Fruit fly (Drosophila melanogaster): ENCODE data around the gene CG18249.

The CG18249 gene

dm6 chr3R:8243720-8244119 lies 23.8 kb downstream of the CG18249 start, which contains the start of the genes CG9636, CG18749 and CG33722 (continued):
- TF ChIP-seq wek (GFP tag; optimal IDR thresholded peaks at IDR 0.05) (no peak), CG7963 (GFP tag; IDR thresholded peaks at IDR 0.05; ENCODE audit: partially characterized antibody) (peak; percentile 82), D19A (tag; optimal IDR thresholded peaks at IDR 0.05) (peak; percentile 69), ash1 (GFP tag; optimal IDR thresholded peaks at IDR 0.05) (no peak), pita (GFP tag; optimal IDR thresholded peaks at IDR 0.05) (no peak), CG15601 (tag; optimal IDR thresholded peaks at IDR 0.05) (peak; percentile 74), CG15269 (tag; optimal IDR thresholded peaks at IDR 0.05) (peak; percentile 61), CG10979 (tag; optimal IDR thresholded peaks at IDR 0.05) (peak; percentile 66), ara (GFP tag; IDR thresholded peaks at IDR 0.05) (peak; percentile 43; the same call in 1 of the 2 replicates), CG4282 (GFP tag; optimal IDR thresholded peaks at IDR 0.05) (no peak), H15 (GFP tag; IDR thresholded peaks at IDR 0.05) (peak; percentile 73; the same call in 2 of the 3 replicates), TFAM (GFP tag; optimal IDR thresholded peaks at IDR 0.05) (no peak), CG2129 (GFP tag; IDR thresholded peaks at IDR 0.05; ENCODE audit: partially characterized antibody) (peak; percentile 95), Sry-β (GFP tag; optimal IDR thresholded peaks at IDR 0.05) (peak; percentile 77), Sry-δ (GFP tag; optimal IDR thresholded peaks at IDR 0.05) (peak; percentile 81), CG33557 (GFP tag; optimal IDR thresholded peaks at IDR 0.05) (peak; percentile 74), ab (GFP tag; optimal IDR thresholded peaks at IDR 0.05) (no peak), CG10654 (GFP tag; optimal IDR thresholded peaks at IDR 0.05) (peak; percentile 70), br (optimal IDR thresholded peaks at IDR 0.05) (no peak), CG2202 (tag; optimal IDR thresholded peaks at IDR 0.05) (peak; percentile 47), bigmax (GFP tag; optimal IDR thresholded peaks at IDR 0.05) (no peak), CHES-1-like (GFP tag; optimal IDR thresholded peaks at IDR 0.05) (peak; percentile 48), tna (GFP tag; IDR thresholded peaks at IDR 0.05; ENCODE audit: partially characterized antibody) (peak; percentile 87; the same call in 1 of the 2 replicates), CG13624 (GFP tag; optimal IDR thresholded peaks at IDR 0.05) (peak; percentile 31), CG34376 (GFP tag; optimal IDR thresholded peaks at IDR 0.05) (no peak), CG7372 (GFP tag; IDR thresholded peaks at IDR 0.05) (no peak), PHDP (tag; optimal IDR thresholded peaks at IDR 0.05) (peak; percentile 75), tgo (GFP tag; IDR thresholded peaks at IDR 0.05) (peak; percentile 68), ham (GFP tag; IDR thresholded peaks at IDR 0.05) (no peak), CG14965 (GFP tag; optimal IDR thresholded peaks at IDR 0.05; ENCODE audit: borderline replicate concordance) (no peak), dmrt11E (tag; optimal IDR thresholded peaks at IDR 0.05) (peak; percentile 70), btn (GFP tag; optimal IDR thresholded peaks at IDR 0.05) (no peak), CG6683 (GFP tag; optimal IDR thresholded peaks at IDR 0.05) (peak; percentile 44), CG3847 (GFP tag; IDR thresholded peaks at IDR 0.05) (peak; percentile 63), kah (GFP tag; optimal IDR thresholded peaks at IDR 0.05) (no peak), eyg (GFP tag; optimal IDR thresholded peaks at IDR 0.05) (no peak), Mes4 (GFP tag; optimal IDR thresholded peaks at IDR 0.05) (no peak), bbx (GFP tag; IDR thresholded peaks at IDR 0.05; ENCODE audit: partially characterized antibody) (peak; percentile 89), ftz-f1 (GFP tag; optimal IDR thresholded peaks at IDR 0.05) (no peak), CG17359 (tag; optimal IDR thresholded peaks at IDR 0.05) (peak; percentile 69), Oli (tag; optimal IDR thresholded peaks at IDR 0.05) (peak; percentile 36), Doc2 (GFP tag; IDR thresholded peaks at IDR 0.05) (no peak), gsb-n (tag; optimal IDR thresholded peaks at IDR 0.05) (peak; percentile 67), Lhr (GFP tag; optimal IDR thresholded peaks at IDR 0.05) (peak; percentile 56), pnt (GFP tag; optimal IDR thresholded peaks at IDR 0.05) (peak; percentile 18), Nf-YC (tag; optimal IDR thresholded peaks at IDR 0.05) (peak; percentile 74), grn (GFP tag; optimal IDR thresholded peaks at IDR 0.05) (no peak), unpg (GFP tag; optimal IDR thresholded peaks at IDR 0.05) (peak; percentile 72), Meics (GFP tag; optimal IDR thresholded peaks at IDR 0.05) (peak; percentile 60), lola (GFP tag; optimal IDR thresholded peaks at IDR 0.05) (peak in 1 of 3 experiments; percentile 71)
